Worm (Caenorhabditis elegans) whole organism, late embryonic: ENCODE measurements around the gene hnd-1.

Experiments
- C08G9.2 ChIP-seq: sonication (generic microtip); optimal IDR thresholded peaks from 2 replicates; lab custom pipeline; 2016; ENCODE audit warnings: mild to moderate bottlenecking, missing genetic modification characterization, moderate library complexity, missing compliant biosample characterization
- F13H6.1 ChIP-seq: sonication (generic microtip); optimal IDR thresholded peaks from 2 replicates; lab custom pipeline; 2016; ENCODE audit warnings: missing genetic modification characterization, missing compliant biosample characterization
- ama-1 ChIP-seq: fragments of 150-350 bp; optimal IDR thresholded peaks from 2 replicates; lab custom pipeline; 2014
- ceh-22 ChIP-seq: sonication (generic microtip); optimal IDR thresholded peaks from 2 replicates; lab custom pipeline; 2017; ENCODE audit warnings: missing biosample characterization, missing genetic modification characterization
- ceh-9 ChIP-seq: sonication (generic microtip); optimal IDR thresholded peaks from 2 replicates; lab custom pipeline; 2016; ENCODE audit warnings: mild to moderate bottlenecking, missing genetic modification characterization, inconsistent platforms, missing compliant biosample characterization
- elt-2 ChIP-seq: sonication (generic microtip); optimal IDR thresholded peaks from 2 replicates; lab custom pipeline; 2016; ENCODE audit warnings: missing genetic modification reagents, missing genetic modification characterization, missing compliant biosample characterization
- ets-4 ChIP-seq: sonication (generic microtip); optimal IDR thresholded peaks from 2 replicates; lab custom pipeline; 2016; ENCODE audit warnings: missing genetic modification characterization, missing compliant biosample characterization
- fkh-10 ChIP-seq: fragments of 150-350 bp; optimal IDR thresholded peaks from 2 replicates; lab custom pipeline; 2014; ENCODE audit warnings: missing biosample characterization, missing genetic modification reagents, missing genetic modification characterization
- hlh-30 ChIP-seq: sonication (generic microtip); optimal IDR thresholded peaks from 2 replicates; lab custom pipeline; 2017; ENCODE audit warnings: antibody characterized with exemption, missing genetic modification characterization, missing compliant biosample characterization; ENCODE audit not compliant: insufficient read depth
- lin-11 ChIP-seq: fragments of 200-800 bp; sonication (Bioruptor generic); optimal IDR thresholded peaks from 2 replicates; lab custom pipeline; 2018; ENCODE audit warnings: mild to moderate bottlenecking, missing genetic modification characterization, missing compliant biosample characterization
- pag-3 ChIP-seq: sonication (generic microtip); optimal IDR thresholded peaks from 2 replicates; lab custom pipeline; 2016; ENCODE audit warnings: missing compliant biosample characterization, missing genetic modification characterization, borderline replicate concordance
- tbx-2 ChIP-seq: sonication (generic microtip); optimal IDR thresholded peaks from 2 replicates; lab custom pipeline; 2016; ENCODE audit warnings: missing genetic modification characterization, missing compliant biosample characterization
- unc-55 ChIP-seq: sonication (generic microtip); optimal IDR thresholded peaks from 2 replicates; lab custom pipeline; 2017; ENCODE audit warnings: missing biosample characterization, missing genetic modification reagents, missing genetic modification characterization

- no peak for TF ChIP-seq ets-4 (tag; lab: Kevin White, UChicago)
- no peak for TF ChIP-seq lin-11 (tag; lab: Kevin White, UChicago)
- no peak for TF ChIP-seq C08G9.2 (tag; lab: Kevin White, UChicago)
- no peak for TF ChIP-seq tbx-2 (tag; lab: Kevin White, UChicago)
- TF ChIP-seq pag-3 (tag; lab: Kevin White, UChicago): no peak
- TF ChIP-seq elt-2: peak; percentile 97
- TF ChIP-seq hlh-30 (tag; lab: Kevin White, UChicago): no peak
- TF ChIP-seq fkh-10 (GFP tag; lab: Kevin White, UChicago): no peak
- TF ChIP-seq ama-1: no peak
- no peak for TF ChIP-seq ceh-9 (tag; lab: Kevin White, UChicago)
- TF ChIP-seq ceh-22 (tag; lab: Kevin White, UChicago): no peak
- TF ChIP-seq F13H6.1 (tag; lab: Kevin White, UChicago): no peak
- no peak for TF ChIP-seq unc-55
Observed at ce11 chrX:11661625-11662024, 22.7 kb upstream of the hnd-1 start, which contains the start of gene sfxn-1.5.
